Worm (Caenorhabditis elegans) whole organism, late embryonic: ENCODE measurements around the gene ZK105.11.

Experiments used
- T23F11.4 ChIP-seq: fragments of 200-800 bp; sonication (Bioruptor generic); optimal IDR thresholded peaks from 2 replicates; lab custom pipeline; 2018; ENCODE audit warnings: mild to moderate bottlenecking, missing genetic modification characterization, missing compliant biosample characterization
- ahr-1 ChIP-seq: sonication (generic microtip); optimal IDR thresholded peaks from 2 replicates; lab custom pipeline; 2016; ENCODE audit warnings: missing genetic modification characterization, missing compliant biosample characterization
- ceh-19 ChIP-seq: fragments of 200-800 bp; sonication (Bioruptor generic); optimal IDR thresholded peaks from 2 replicates; lab custom pipeline; 2018; ENCODE audit warnings: mild to moderate bottlenecking, missing genetic modification characterization, missing compliant biosample characterization
- ceh-22 ChIP-seq: sonication (generic microtip); optimal IDR thresholded peaks from 2 replicates; lab custom pipeline; 2017; ENCODE audit warnings: missing biosample characterization, missing genetic modification characterization
- ceh-9 ChIP-seq: sonication (generic microtip); optimal IDR thresholded peaks from 2 replicates; lab custom pipeline; 2016; ENCODE audit warnings: mild to moderate bottlenecking, missing genetic modification characterization, inconsistent platforms, missing compliant biosample characterization
- hlh-15 ChIP-seq: sonication (generic microtip); optimal IDR thresholded peaks from 2 replicates; lab custom pipeline; 2016; ENCODE audit warnings: missing genetic modification characterization, missing compliant biosample characterization
- nhr-11 ChIP-seq: fragments of 150-350 bp; optimal IDR thresholded peaks from 2 replicates; lab custom pipeline; 2014; ENCODE audit warnings: missing biosample characterization, missing genetic modification characterization
- pat-9 ChIP-seq: fragments of 200-800 bp; sonication (Bioruptor generic); optimal IDR thresholded peaks from 2 replicates; lab custom pipeline; 2018; ENCODE audit warnings: mild to moderate bottlenecking, missing genetic modification characterization, moderate library complexity, missing compliant biosample characterization
- pha-4 ChIP-seq: fragments of 150-350 bp; optimal IDR thresholded peaks from 2 replicates; lab custom pipeline; 2018; ENCODE audit warnings: missing biosample characterization, missing genetic modification reagents, missing genetic modification characterization
- ref-2 ChIP-seq: sonication (generic microtip); optimal IDR thresholded peaks from 2 replicates; lab custom pipeline; 2016; ENCODE audit warnings: missing genetic modification characterization, missing compliant biosample characterization
- sox-4 ChIP-seq: sonication (generic microtip); optimal IDR thresholded peaks from 2 replicates; lab custom pipeline; 2017; ENCODE audit warnings: mild to moderate bottlenecking, missing genetic modification characterization, inconsistent platforms, missing compliant biosample characterization
- unc-55 ChIP-seq: sonication (generic microtip); optimal IDR thresholded peaks from 2 replicates; lab custom pipeline; 2017; ENCODE audit warnings: missing biosample characterization, missing genetic modification reagents, missing genetic modification characterization

- no peak for TF ChIP-seq ref-2 (tag; lab: Kevin White, UChicago)
- no peak for TF ChIP-seq pat-9 (tag; lab: Kevin White, UChicago)
- TF ChIP-seq ahr-1 (tag; lab: Kevin White, UChicago), result no peak
- no peak for TF ChIP-seq ceh-22 (tag; lab: Kevin White, UChicago)
- no peak for TF ChIP-seq nhr-11 (tag; lab: Kevin White, UChicago)
- TF ChIP-seq unc-55, result no peak
- TF ChIP-seq ceh-19 (GFP tag; lab: Kevin White, UChicago), result no peak
- TF ChIP-seq ceh-9 (tag; lab: Kevin White, UChicago), result no peak
- no peak for TF ChIP-seq pha-4
- no peak for TF ChIP-seq T23F11.4 (GFP tag; lab: Kevin White, UChicago)
- TF ChIP-seq sox-4 (tag; lab: Kevin White, UChicago), result no peak
- no peak for TF ChIP-seq hlh-15 (tag; lab: Kevin White, UChicago)
Measured at ce11 chrV:7686189-7686588, 22.2 kb downstream of the ZK105.11 start, which contains the start of the genes nhr-94 and nhr-152.
